Worm (Caenorhabditis elegans) whole organism, late embryonic: ENCODE measurements around the gene ZK228.10.
"Not testable (repeated sequence)": the region's sequence is repeated elsewhere in the genome, so short reads cannot be mapped to it uniquely, and the experiment has no call there.

ENCODE experiments used
- C08G9.2 ChIP-seq: sonication (generic microtip); optimal IDR thresholded peaks from 2 replicates; lab custom pipeline; 2016; ENCODE audit warnings: mild to moderate bottlenecking, missing genetic modification characterization, moderate library complexity, missing compliant biosample characterization
- C38D4.7 ChIP-seq: fragments of 200-800 bp; sonication (Bioruptor generic); optimal IDR thresholded peaks from 2 replicates; lab custom pipeline; 2018; ENCODE audit warnings: mild to moderate bottlenecking, missing genetic modification characterization, moderate library complexity, missing compliant biosample characterization
- ceh-18 ChIP-seq: sonication (generic microtip); optimal IDR thresholded peaks from 2 replicates; lab custom pipeline; 2016; ENCODE audit warnings: missing genetic modification characterization, missing compliant biosample characterization
- ceh-19 ChIP-seq: fragments of 200-800 bp; sonication (Bioruptor generic); optimal IDR thresholded peaks from 2 replicates; lab custom pipeline; 2018; ENCODE audit warnings: mild to moderate bottlenecking, missing genetic modification characterization, missing compliant biosample characterization
- ceh-2 ChIP-seq: sonication (generic microtip); optimal IDR thresholded peaks from 2 replicates; lab custom pipeline; 2016; ENCODE audit warnings: missing genotype, missing genetic modification characterization, missing compliant biosample characterization
- ceh-24 ChIP-seq: sonication (generic microtip); optimal IDR thresholded peaks from 2 replicates; lab custom pipeline; 2016; ENCODE audit warnings: mild to moderate bottlenecking, missing genetic modification characterization, missing compliant biosample characterization
- ceh-31 ChIP-seq: sonication (generic microtip); optimal IDR thresholded peaks from 2 replicates; lab custom pipeline; 2016; ENCODE audit warnings: missing genetic modification characterization, missing compliant biosample characterization
- ceh-45 ChIP-seq: fragments of 200-800 bp; sonication (Bioruptor generic); IDR thresholded peaks from 2 replicates; pipeline ENCODE4 v1.3.6; 2022; ENCODE audit warnings: missing genetic modification reagents, missing genetic modification characterization, missing compliant biosample characterization
- ceh-48 ChIP-seq: sonication (generic microtip); optimal IDR thresholded peaks from 2 replicates; lab custom pipeline; 2016; ENCODE audit warnings: missing genetic modification characterization, inconsistent platforms, missing compliant biosample characterization
- ceh-9 ChIP-seq: sonication (generic microtip); optimal IDR thresholded peaks from 2 replicates; lab custom pipeline; 2016; ENCODE audit warnings: mild to moderate bottlenecking, missing genetic modification characterization, inconsistent platforms, missing compliant biosample characterization
- dmd-4 ChIP-seq: sonication (generic microtip); optimal IDR thresholded peaks from 2 replicates; lab custom pipeline; 2016; ENCODE audit warnings: borderline replicate concordance, missing genetic modification characterization, missing compliant biosample characterization
- dve-1 ChIP-seq: sonication (generic microtip); optimal IDR thresholded peaks from 2 replicates; lab custom pipeline; 2017; ENCODE audit warnings: antibody characterized with exemption, mild to moderate bottlenecking, missing genetic modification characterization, missing compliant biosample characterization
- elt-2 ChIP-seq: sonication (generic microtip); optimal IDR thresholded peaks from 2 replicates; lab custom pipeline; 2016; ENCODE audit warnings: missing genetic modification reagents, missing genetic modification characterization, missing compliant biosample characterization
- elt-4 ChIP-seq: sonication (generic microtip); optimal IDR thresholded peaks from 2 replicates; lab custom pipeline; 2016; ENCODE audit warnings: missing genetic modification characterization, missing compliant biosample characterization
- eyg-1 ChIP-seq: sonication (generic microtip); optimal IDR thresholded peaks from 2 replicates; lab custom pipeline; 2016; ENCODE audit warnings: missing genotype, missing genetic modification characterization, missing compliant biosample characterization
- fax-1 ChIP-seq: sonication (generic microtip); optimal IDR thresholded peaks from 2 replicates; lab custom pipeline; 2016; ENCODE audit warnings: missing genotype, missing genetic modification characterization, missing compliant biosample characterization
- fkh-6 ChIP-seq: sonication (generic microtip); optimal IDR thresholded peaks from 2 replicates; lab custom pipeline; 2016; ENCODE audit warnings: missing genetic modification characterization, missing compliant biosample characterization
- hlh-13 ChIP-seq: fragments of 200-800 bp; sonication (Bioruptor generic); optimal IDR thresholded peaks from 2 replicates; lab custom pipeline; 2018; ENCODE audit warnings: mild to moderate bottlenecking, missing genetic modification characterization, missing compliant biosample characterization
- lin-11 ChIP-seq: fragments of 200-800 bp; sonication (Bioruptor generic); optimal IDR thresholded peaks from 2 replicates; lab custom pipeline; 2018; ENCODE audit warnings: mild to moderate bottlenecking, missing genetic modification characterization, missing compliant biosample characterization
- madf-2 ChIP-seq: sonication (generic microtip); optimal IDR thresholded peaks from 2 replicates; lab custom pipeline; 2017; ENCODE audit warnings: missing genetic modification characterization, missing compliant biosample characterization
- nfya-1 ChIP-seq: sonication (generic microtip); optimal IDR thresholded peaks from 2 replicates; lab custom pipeline; 2017; ENCODE audit warnings: missing genetic modification characterization, mild to moderate bottlenecking, missing compliant biosample characterization, antibody characterized with exemption, moderate library complexity
- odd-2 ChIP-seq: sonication (generic microtip); optimal IDR thresholded peaks from 2 replicates; lab custom pipeline; 2017; ENCODE audit warnings: antibody characterized with exemption, mild to moderate bottlenecking, missing genetic modification characterization, missing compliant biosample characterization
- pag-3 ChIP-seq: sonication (generic microtip); optimal IDR thresholded peaks from 2 replicates; lab custom pipeline; 2016; ENCODE audit warnings: missing compliant biosample characterization, missing genetic modification characterization, borderline replicate concordance
- pha-2 ChIP-seq: sonication (generic microtip); optimal IDR thresholded peaks from 2 replicates; lab custom pipeline; 2017; ENCODE audit warnings: mild to moderate bottlenecking, missing genetic modification characterization, missing compliant biosample characterization
- pros-1 ChIP-seq: fragments of 150-350 bp; optimal IDR thresholded peaks from 2 replicates; lab custom pipeline; 2014; ENCODE audit warnings: missing biosample characterization, missing genetic modification reagents, missing genetic modification characterization
- ref-2 ChIP-seq: sonication (generic microtip); optimal IDR thresholded peaks from 2 replicates; lab custom pipeline; 2016; ENCODE audit warnings: missing genetic modification characterization, missing compliant biosample characterization
- sox-4 ChIP-seq: sonication (generic microtip); optimal IDR thresholded peaks from 2 replicates; lab custom pipeline; 2017; ENCODE audit warnings: mild to moderate bottlenecking, missing genetic modification characterization, inconsistent platforms, missing compliant biosample characterization
- syd-9 ChIP-seq: sonication (generic microtip); optimal IDR thresholded peaks from 2 replicates; lab custom pipeline; 2016; ENCODE audit warnings: mild to moderate bottlenecking, missing genetic modification characterization, moderate library complexity, missing compliant biosample characterization
- unc-3 ChIP-seq, 2 experiments: fragments of 200-800 bp in 1 of 2; sonication (Bioruptor generic) in 1 of 2; sonication (generic microtip) in 1 of 2; conservative IDR thresholded peaks in 1 of 2; optimal IDR thresholded peaks in 1 of 2; 2 replicates each; pipeline versions ENCODE4 v1.3.6 to Lab custom; 2016 to 2022; ENCODE audit warnings: missing compliant biosample characterization in 2 of 2, missing genetic modification characterization in 2 of 2, missing genetic modification reagents in 1 of 2
- unc-42 ChIP-seq: sonication (generic microtip); optimal IDR thresholded peaks from 2 replicates; lab custom pipeline; 2016; ENCODE audit warnings: missing genotype, missing genetic modification characterization, missing compliant biosample characterization
- unc-55 ChIP-seq: sonication (generic microtip); optimal IDR thresholded peaks from 2 replicates; lab custom pipeline; 2017; ENCODE audit warnings: missing biosample characterization, missing genetic modification reagents, missing genetic modification characterization
- ztf-16 ChIP-seq: sonication (generic microtip); optimal IDR thresholded peaks from 2 replicates; lab custom pipeline; 2017; ENCODE audit warnings: missing genetic modification characterization, missing compliant biosample characterization

The ZK228.10 gene

ce11 chrV:18438081-18438480, 18.6 kb upstream of the ZK228.10 start, which contains the start of gene ZK262.8:
Gene ZK262.8, plus strand, starts transcription at chrV:18438381.
- TF ChIP-seq ceh-9 (tag; lab: Kevin White, UChicago) (no peak), dmd-4 (tag; lab: Kevin White, UChicago) (no peak), sox-4 (no peak), unc-3 (GFP tag; conservative IDR thresholded peaks at IDR 0.05; lab: Robert Waterston, UW) (no peak), unc-3 (tag; optimal IDR thresholded peaks at IDR 0.05; lab: Kevin White, UChicago) (no peak), hlh-13 (GFP tag; lab: Kevin White, UChicago) (no peak), pag-3 (tag; lab: Kevin White, UChicago) (no peak)

ce11 chrV:18439469-18439868, 17.2 kb upstream of the ZK228.10 start, which contains the start of gene ZK262.9:
Gene ZK262.9, plus strand, starts transcription at chrV:18439769.
- not testable (repeated sequence) for TF ChIP-seq ceh-45 (GFP tag; lab: Robert Waterston, UW); odd-2 (tag; lab: Kevin White, UChicago); nfya-1 (tag; lab: Kevin White, UChicago)

- TF ChIP-seq ceh-9 (tag; lab: Kevin White, UChicago), result no peak
- TF ChIP-seq eyg-1 (tag; lab: Kevin White, UChicago), result no peak
- TF ChIP-seq unc-42 (tag; lab: Kevin White, UChicago), result no peak
- TF ChIP-seq odd-2 (tag; lab: Kevin White, UChicago), result no peak
- no peak for TF ChIP-seq ceh-31 (tag; lab: Kevin White, UChicago)
- no peak for TF ChIP-seq unc-55
- TF ChIP-seq ceh-2, result no peak
- no peak for TF ChIP-seq fax-1 (tag; lab: Kevin White, UChicago)
- TF ChIP-seq lin-11, result no peak
- TF ChIP-seq ref-2 (tag; lab: Kevin White, UChicago), result no peak
- TF ChIP-seq ceh-18 (tag; lab: Kevin White, UChicago), result no peak
- TF ChIP-seq fkh-6 (tag; lab: Kevin White, UChicago), result no peak
- TF ChIP-seq ztf-16 (tag; lab: Kevin White, UChicago), result no peak
- no peak for TF ChIP-seq elt-4
- TF ChIP-seq C38D4.7, result no peak
- no peak for TF ChIP-seq ceh-19
- TF ChIP-seq, all 69 proteins: peak for 0
These were observed 12.6 kb upstream of the ZK228.10 start, which contains the start of gene ZK228.1 for ce11 chrV:18444118-18444517. Gene ZK228.1, plus strand, starts transcription at chrV:18444418.

ce11 chrV:18461200-18461728, 4.6 kb downstream of the ZK228.10 start, which contains the start of gene ZK228.3:
Gene ZK228.3, minus strand, starts transcription at chrV:18461250.
- peak; percentile 92 for TF ChIP-seq elt-2 (tag; lab: Kevin White, UChicago)
- TF ChIP-seq dve-1 (tag; lab: Kevin White, UChicago), result no peak

- TF ChIP-seq elt-2 (tag; lab: Kevin White, UChicago) (peak; percentile 2), madf-2 (no peak), ceh-48 (no peak), syd-9 (tag; lab: Kevin White, UChicago) (no peak), ceh-24 (tag; lab: Kevin White, UChicago) (no peak), pha-2 (no peak), pros-1 (tag; lab: Kevin White, UChicago) (no peak), C08G9.2 (no peak)
These were observed 5.7 kb downstream of the ZK228.10 start, which contains the start of gene ZK228.4 for ce11 chrV:18462365-18462837. Gene ZK228.4, plus strand, starts transcription at chrV:18462787.
